Fruit fly (Drosophila melanogaster): Measurements from ENCODE around the gene Snoo.

The Snoo gene

DNA sequence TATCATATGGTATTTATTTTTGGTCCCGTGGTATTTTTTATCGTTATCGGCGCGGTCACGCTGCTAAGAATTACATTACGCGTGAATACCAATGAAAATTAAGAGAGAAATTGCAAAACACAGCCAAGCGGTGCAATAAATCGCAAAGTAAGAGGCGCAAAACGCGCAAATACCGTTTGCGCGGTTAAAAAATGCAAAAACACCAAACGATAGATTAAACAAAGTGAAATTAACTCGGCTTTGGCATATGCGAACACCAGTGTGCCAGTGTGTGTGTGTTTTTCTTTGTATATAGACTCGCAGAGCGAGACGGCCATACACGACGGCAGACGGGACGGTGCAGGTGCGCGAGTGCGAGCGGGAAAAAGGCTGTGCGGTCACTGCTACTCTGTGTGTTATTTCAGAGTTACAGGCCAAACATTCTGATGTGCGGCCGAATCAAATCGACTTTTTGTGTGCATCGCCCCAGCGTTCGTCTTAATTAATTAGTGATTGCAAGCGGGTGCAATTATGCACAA, 46.8 kb upstream of the Snoo start, which contains the start of gene Cka (continued):
- no peak for TF ChIP-seq CG33213 (GFP tag; optimal IDR thresholded peaks at IDR 0.05)
- TF ChIP-seq NFAT (GFP tag; IDR thresholded peaks at IDR 0.05), result no peak; the same call in 1 of the 2 replicates
- no peak for TF ChIP-seq CG6689 (GFP tag; IDR thresholded peaks at IDR 0.05)
- no peak for TF ChIP-seq CG17802 (tag; optimal IDR thresholded peaks at IDR 0.05)
- TF ChIP-seq Spps (tag; optimal IDR thresholded peaks at IDR 0.05), result no peak
- TF ChIP-seq Blimp-1 (GFP tag; optimal IDR thresholded peaks at IDR 0.05), result no peak
- TF ChIP-seq caup (GFP tag; optimal IDR thresholded peaks at IDR 0.05; ENCODE audit: severe bottlenecking), result no peak
- TF ChIP-seq lilli (GFP tag; optimal IDR thresholded peaks at IDR 0.05), result no peak
- peak; percentile 9 for TF ChIP-seq CG1603 (tag; optimal IDR thresholded peaks at IDR 0.05)
- no peak for TF ChIP-seq fru (optimal IDR thresholded peaks at IDR 0.05)
- no peak for TF ChIP-seq CG3838 (GFP tag; optimal IDR thresholded peaks at IDR 0.05)
- TF ChIP-seq lmd (GFP tag; IDR thresholded peaks at IDR 0.05), result no peak
- TF ChIP-seq vvl (GFP tag; IDR thresholded peaks at IDR 0.05), result peak; percentile 50
- peak; percentile 54 for TF ChIP-seq HLHmδ (GFP tag; optimal IDR thresholded peaks at IDR 0.05)
- no peak for TF ChIP-seq GATAe (GFP tag; conservative IDR thresholded peaks at IDR 0.05)
- TF ChIP-seq rib (GFP tag; IDR thresholded peaks at IDR 0.05), result peak; percentile 69
- TF ChIP-seq CG1832 (GFP tag; optimal IDR thresholded peaks at IDR 0.05), result peak; percentile 97
- no peak for TF ChIP-seq CG11696 (GFP tag; IDR thresholded peaks at IDR 0.05)
- TF ChIP-seq CG8924 (tag; optimal IDR thresholded peaks at IDR 0.05), result peak; percentile 32
- TF ChIP-seq CG3281 (GFP tag; optimal IDR thresholded peaks at IDR 0.05), result peak; percentile 43
- no peak for TF ChIP-seq dimm (GFP tag; IDR thresholded peaks at IDR 0.05)
- TF ChIP-seq CG1647 (GFP tag; optimal IDR thresholded peaks at IDR 0.05), result no peak
- no peak for TF ChIP-seq Dek (tag; optimal IDR thresholded peaks at IDR 0.05)
- no peak for TF ChIP-seq CG15696 (tag; optimal IDR thresholded peaks at IDR 0.05)
- TF ChIP-seq CG12155 (GFP tag; optimal IDR thresholded peaks at IDR 0.05), result no peak
- TF ChIP-seq CG1024 (GFP tag; IDR thresholded peaks at IDR 0.05), result no peak
- no peak for TF ChIP-seq Ssrp (tag; optimal IDR thresholded peaks at IDR 0.05)
- no peak for TF ChIP-seq Antp (GFP tag; optimal IDR thresholded peaks at IDR 0.05)
- no peak for TF ChIP-seq CG7556 (GFP tag; optimal IDR thresholded peaks at IDR 0.05)
- TF ChIP-seq abd-A (tag; optimal IDR thresholded peaks at IDR 0.05), result no peak
- no peak for TF ChIP-seq CG10209 (GFP tag; optimal IDR thresholded peaks at IDR 0.05)
- TF ChIP-seq CG7839 (tag; optimal IDR thresholded peaks at IDR 0.05), result no peak
- TF ChIP-seq Rfx (GFP tag; IDR thresholded peaks at IDR 0.05), result peak; percentile 53
- no peak for TF ChIP-seq CG10431 (GFP tag; optimal IDR thresholded peaks at IDR 0.05)
- peak; percentile 25 for TF ChIP-seq BEAF-32 (GFP tag; optimal IDR thresholded peaks at IDR 0.05)
- no peak for TF ChIP-seq CG4328 (GFP tag; optimal IDR thresholded peaks at IDR 0.05)
- TF ChIP-seq toy (GFP tag; IDR thresholded peaks at IDR 0.05), result no peak
- peak; percentile 29; the same call in 1 of the 2 replicates for TF ChIP-seq amos (GFP tag; IDR thresholded peaks at IDR 0.05; ENCODE audit: partially characterized antibody)
- TF ChIP-seq Hr78 (GFP tag; optimal IDR thresholded peaks at IDR 0.05), result no peak
- TF ChIP-seq usp (GFP tag; optimal IDR thresholded peaks at IDR 0.05), result no peak
- no peak for TF ChIP-seq fd102C (GFP tag; optimal IDR thresholded peaks at IDR 0.05)
- TF ChIP-seq CG1792 (GFP tag; optimal IDR thresholded peaks at IDR 0.05), result no peak
- no peak for TF ChIP-seq CG30403 (GFP tag; optimal IDR thresholded peaks at IDR 0.05)
- TF ChIP-seq CG14710 (tag; optimal IDR thresholded peaks at IDR 0.05), result peak; percentile 49
- no peak for TF ChIP-seq Usf (GFP tag; optimal IDR thresholded peaks at IDR 0.05)
- peak; percentile 98 for TF ChIP-seq CG10321 (GFP tag; IDR thresholded peaks at IDR 0.05)
- TF ChIP-seq slbo (GFP tag; IDR thresholded peaks at IDR 0.05), result 0 out of 2 replicates have a peak, but pooled peaks have one; percentile 30
- TF ChIP-seq CG4404 (GFP tag; IDR thresholded peaks at IDR 0.05), result no peak
- no peak for TF ChIP-seq wdn (GFP tag; IDR thresholded peaks at IDR 0.05)
- no peak for TF ChIP-seq Drgx (GFP tag; IDR thresholded peaks at IDR 0.05)
- no peak for TF ChIP-seq Chrac-16 (GFP tag; optimal IDR thresholded peaks at IDR 0.05)

Measured in whole organism, embryonic.